Fruit fly (Drosophila melanogaster) whole organism, adult: Measurements from ENCODE around the gene CG7011.

ENCODE experiments used
- CG11617 ChIP-seq: fragments of 200-800 bp; sonication (Bioruptor generic); optimal IDR thresholded peaks from 2 replicates; lab custom pipeline; 2017; ENCODE audit warnings: mild to moderate bottlenecking, missing biosample characterization, missing genetic modification reagents, missing genetic modification characterization
- CG12768 ChIP-seq: fragments of 200-800 bp; sonication (Bioruptor generic); optimal IDR thresholded peaks from 2 replicates; lab custom pipeline; 2017; ENCODE audit warnings: missing biosample characterization, missing genetic modification characterization, mild to moderate bottlenecking, moderate library complexity, missing genetic modification reagents
- CG14711 ChIP-seq: fragments of 200-800 bp; sonication (Bioruptor generic); optimal IDR thresholded peaks from 2 replicates; lab custom pipeline; 2018; ENCODE audit warnings: missing biosample characterization, mild to moderate bottlenecking, missing genetic modification characterization, moderate library complexity
- CG1620 ChIP-seq: fragments of 200-800 bp; sonication (Bioruptor generic); optimal IDR thresholded peaks from 2 replicates; lab custom pipeline; 2016; ENCODE audit warnings: missing biosample characterization, missing genetic modification characterization
- CG5204 ChIP-seq: fragments of 200-800 bp; sonication (Bioruptor generic); optimal IDR thresholded peaks from 2 replicates; lab custom pipeline; 2016; ENCODE audit warnings: missing biosample characterization, missing genetic modification characterization
- CG7045 ChIP-seq: fragments of 200-800 bp; sonication (Bioruptor generic); optimal IDR thresholded peaks from 2 replicates; lab custom pipeline; 2017; ENCODE audit warnings: missing biosample characterization, mild to moderate bottlenecking, missing genetic modification characterization
- Crg-1 ChIP-seq: fragments of 200-800 bp; sonication (Bioruptor generic); optimal IDR thresholded peaks from 2 replicates; lab custom pipeline; 2016; ENCODE audit warnings: missing biosample characterization, missing genetic modification characterization
- Hr96 ChIP-seq: fragments of 200-800 bp; sonication (Bioruptor generic); optimal IDR thresholded peaks from 2 replicates; lab custom pipeline; 2016; ENCODE audit warnings: missing biosample characterization, missing genetic modification characterization
- Mnt ChIP-seq: fragments of 200-800 bp; sonication (Bioruptor generic); optimal IDR thresholded peaks from 2 replicates; lab custom pipeline; 2016; ENCODE audit warnings: missing biosample characterization, mild to moderate bottlenecking, missing genetic modification characterization
- bab1 ChIP-seq: fragments of 200-800 bp; sonication (Bioruptor generic); optimal IDR thresholded peaks from 3 replicates; lab custom pipeline; 2019; ENCODE audit warnings: missing biosample characterization, mild to moderate bottlenecking, missing genetic modification characterization, moderate library complexity
- cic ChIP-seq: fragments of 200-800 bp; sonication (Bioruptor generic); optimal IDR thresholded peaks from 2 replicates; lab custom pipeline; 2017; ENCODE audit warnings: missing biosample characterization, mild to moderate bottlenecking, missing genetic modification characterization, moderate library complexity
- cnc ChIP-seq, 2 experiments: fragments of >200 bp; optimal IDR thresholded peaks; 2 replicates each; lab custom pipeline; 2017
- ovo ChIP-seq: fragments of 200-800 bp; sonication (Bioruptor generic); optimal IDR thresholded peaks from 2 replicates; lab custom pipeline; 2016; ENCODE audit warnings: missing biosample characterization, missing genetic modification characterization

dm6 chr3L:15196189-15196588 lies 32.8 kb upstream of the CG7011 start:
- no peak for TF ChIP-seq bab1 (GFP tag; lab: Kevin White, UChicago)
- no peak for TF ChIP-seq Crg-1 (GFP tag; lab: Kevin White, UChicago)
- TF ChIP-seq CG12768 (GFP tag; lab: Kevin White, UChicago): no peak
- no peak for TF ChIP-seq CG14711 (tag; lab: Kevin White, UChicago)
- no peak for TF ChIP-seq CG5204
- TF ChIP-seq CG7045 (GFP tag; lab: Kevin White, UChicago): no peak
- TF ChIP-seq cic: no peak
- TF ChIP-seq Hr96 (GFP tag; lab: Kevin White, UChicago): no peak
- TF ChIP-seq CG1620 (GFP tag; lab: Kevin White, UChicago): no peak
- no peak for TF ChIP-seq CG11617
- TF ChIP-seq ovo (GFP tag; lab: Kevin White, UChicago): no peak
- no peak for TF ChIP-seq Mnt (GFP tag; lab: Kevin White, UChicago)
- no peak for TF ChIP-seq cnc (optimal IDR thresholded peaks at IDR 0.05; lab: Kevin White, UChicago)
